Fruit fly (Drosophila melanogaster) whole organism, wandering third instar larva: ENCODE measurements around the gene CG32201.
A peak's percentile ranks its signal among the peaks of the same experiment; 100 is the strongest.

ENCODE experiments used
- CG32264 ChIP-seq: fragments of 200-800 bp; sonication (Bioruptor generic); optimal IDR thresholded peaks from 2 replicates; lab custom pipeline; 2016; ENCODE audit warnings: missing biosample characterization, missing genetic modification characterization
- CG9705 ChIP-seq: fragments of 200-800 bp; sonication (Bioruptor generic); optimal IDR thresholded peaks from 2 replicates; lab custom pipeline; 2018; ENCODE audit warnings: missing biosample characterization, mild to moderate bottlenecking, missing genetic modification characterization
- Dfd ChIP-seq: fragments of >200 bp; optimal IDR thresholded peaks from 2 replicates; lab custom pipeline; 2017; ENCODE audit warnings: missing biosample characterization, missing genetic modification characterization
- Dif ChIP-seq: fragments of 200-275, 200-300 bp; sonication (Bioruptor generic); optimal IDR thresholded peaks from 2 replicates; lab custom pipeline; 2018; ENCODE audit warnings: missing biosample characterization, missing genetic modification characterization; ENCODE audit not compliant: partially characterized antibody
- GATAd ChIP-seq: sonication (Bioruptor generic); optimal IDR thresholded peaks from 2 replicates; lab custom pipeline; 2016; ENCODE audit warnings: missing biosample characterization, missing genetic modification characterization
- HLH106 ChIP-seq: fragments of 200-800 bp; optimal IDR thresholded peaks from 3 replicates; lab custom pipeline; 2019; ENCODE audit warnings: missing biosample characterization, mild to moderate bottlenecking, missing genetic modification characterization, moderate library complexity
- Hnf4 ChIP-seq: fragments of 200-800 bp; sonication (Bioruptor generic); optimal IDR thresholded peaks from 2 replicates; lab custom pipeline; 2016; ENCODE audit warnings: missing biosample characterization, mild to moderate bottlenecking, missing genetic modification characterization
- Hr78 ChIP-seq: fragments of >200 bp; optimal IDR thresholded peaks from 2 replicates; lab custom pipeline; 2017; ENCODE audit warnings: missing biosample characterization, missing genetic modification characterization
- Hr83 ChIP-seq: fragments of 200-300 bp; sonication (Bioruptor generic); optimal IDR thresholded peaks from 2 replicates; lab custom pipeline; 2016; ENCODE audit warnings: missing biosample characterization, mild to moderate bottlenecking, missing genetic modification characterization, moderate library complexity; ENCODE audit not compliant: poor library complexity, severe bottlenecking
- Jra ChIP-seq: sonication (Bioruptor generic); optimal IDR thresholded peaks from 2 replicates; lab custom pipeline; 2016; ENCODE audit warnings: missing biosample characterization, missing genetic modification characterization
- Mio ChIP-seq: sonication (Bioruptor generic); optimal IDR thresholded peaks from 2 replicates; lab custom pipeline; 2016; ENCODE audit warnings: missing biosample characterization, missing genetic modification characterization
- Myc ChIP-seq: fragments of >200 bp; optimal IDR thresholded peaks from 2 replicates; lab custom pipeline; 2017
- OdsH ChIP-seq: fragments of 200-800 bp; sonication (Bioruptor generic); optimal IDR thresholded peaks from 2 replicates; lab custom pipeline; 2016; ENCODE audit warnings: missing biosample characterization, mild to moderate bottlenecking, missing genetic modification characterization
- Rel ChIP-seq, 2 experiments: fragments of 200-800 bp; sonication (Bioruptor generic) in 1 of 2; optimal IDR thresholded peaks; 2 replicates in 1 of 2; 3 replicates in 1 of 2; lab custom pipeline; 2016 to 2019; ENCODE audit warnings: mild to moderate bottlenecking in 2 of 2, missing biosample characterization in 2 of 2, missing genetic modification characterization in 2 of 2, moderate library complexity in 1 of 2
- Sp1 ChIP-seq: fragments of 200-800 bp; sonication (Bioruptor generic); optimal IDR thresholded peaks from 3 replicates; lab custom pipeline; 2019; ENCODE audit warnings: missing biosample characterization, mild to moderate bottlenecking, missing genetic modification characterization, moderate library complexity
- br ChIP-seq: fragments of 200-800 bp; sonication (Bioruptor generic); optimal IDR thresholded peaks from 2 replicates; lab custom pipeline; 2016; ENCODE audit warnings: missing biosample characterization, missing genetic modification characterization
- dl ChIP-seq, 2 experiments: fragments of 175-275, 200-275 bp in 1 of 2; fragments of 200-275 bp in 1 of 2; sonication (Bioruptor generic); optimal IDR thresholded peaks; lab custom pipeline; 2018; ENCODE audit warnings: mild to moderate bottlenecking in 2 of 2, missing biosample characterization in 2 of 2, missing genetic modification characterization in 2 of 2, moderate library complexity in 2 of 2; ENCODE audit not compliant: partially characterized antibody in 2 of 2, insufficient read depth in 1 of 2
- dmrt93B ChIP-seq: fragments of 200-800 bp; sonication (Bioruptor generic); optimal IDR thresholded peaks from 2 replicates; lab custom pipeline; 2018; ENCODE audit warnings: missing biosample characterization, mild to moderate bottlenecking, missing genetic modification characterization
- foxo ChIP-seq, 2 experiments: fragments of 200-800 bp; sonication (Bioruptor generic); optimal IDR thresholded peaks; 2 replicates in 1 of 2; 3 replicates in 1 of 2; lab custom pipeline; 2016 to 2017; ENCODE audit warnings: missing biosample characterization in 2 of 2, missing genetic modification characterization in 2 of 2
- fru ChIP-seq: fragments of 200-800 bp; sonication (Bioruptor generic); optimal IDR thresholded peaks from 3 replicates; lab custom pipeline; 2016; ENCODE audit warnings: missing biosample characterization, mild to moderate bottlenecking, missing genetic modification characterization
- jim ChIP-seq: fragments of 175-275, 200-325 bp; sonication (Bioruptor generic); optimal IDR thresholded peaks from 2 replicates; lab custom pipeline; 2016; ENCODE audit warnings: missing biosample characterization, mild to moderate bottlenecking, missing genetic modification characterization
- lola ChIP-seq: fragments of >200 bp; optimal IDR thresholded peaks from 2 replicates; lab custom pipeline; 2017; ENCODE audit warnings: missing biosample characterization, missing genetic modification characterization
- rgr ChIP-seq: fragments of 200-800 bp; sonication (Bioruptor generic); optimal IDR thresholded peaks from 3 replicates; lab custom pipeline; 2016; ENCODE audit warnings: missing biosample characterization, mild to moderate bottlenecking, missing genetic modification characterization
- sage ChIP-seq: fragments of 200-800 bp; sonication (Bioruptor generic); optimal IDR thresholded peaks from 2 replicates; lab custom pipeline; 2016; ENCODE audit warnings: missing biosample characterization, mild to moderate bottlenecking, missing genetic modification characterization
- sv ChIP-seq: fragments of 200-800 bp; sonication (Bioruptor generic); optimal IDR thresholded peaks from 3 replicates; lab custom pipeline; 2016; ENCODE audit warnings: missing biosample characterization, missing genetic modification characterization
- tai ChIP-seq: sonication (Bioruptor generic); optimal IDR thresholded peaks from 2 replicates; lab custom pipeline; 2016; ENCODE audit warnings: missing biosample characterization, missing genetic modification characterization
- woc ChIP-seq: sonication (Bioruptor generic); optimal IDR thresholded peaks from 2 replicates; lab custom pipeline; 2016; ENCODE audit warnings: missing biosample characterization, mild to moderate bottlenecking, missing genetic modification characterization

The CG32201 gene

dm6 chr3L:18621735-18622421, 12.5 kb downstream of the CG32201 start, which contains the start of gene not:
TSS of gene not (minus strand) at chr3L:18622129.
- TF ChIP-seq fru (peak; percentile 3), CG9705 (GFP tag; lab: Kevin White, UChicago) (no peak), Hnf4 (GFP tag; lab: Kevin White, UChicago) (peak; percentile 10), OdsH (GFP tag; lab: Kevin White, UChicago) (no peak), dl (GFP tag; optimal IDR thresholded peaks at IDR 0.05; lab: Kevin White, UChicago; ENCODE audit: insufficient read depth in 1 of 2, partially characterized antibody in 2 of 2) (no peak)

dm6 chr3L:18622422-18622739, 13.0 kb downstream of the CG32201 start, which contains the start of gene bora:
TSS of gene bora (plus strand) at chr3L:18622692.
- TF ChIP-seq br (GFP tag; lab: Kevin White, UChicago) (no peak), GATAd (GFP tag; lab: Kevin White, UChicago) (no peak), lola (GFP tag; lab: Kevin White, UChicago) (no peak), Hr78 (GFP tag; lab: Kevin White, UChicago) (no peak), Hnf4 (GFP tag; lab: Kevin White, UChicago) (no peak), foxo (GFP tag; optimal IDR thresholded peaks at IDR 0.05; lab: Kevin White, UChicago) (peak in 1 of 2 experiments; percentile 25), Jra (GFP tag; lab: Kevin White, UChicago) (no peak), sv (GFP tag; lab: Kevin White, UChicago) (no peak), tai (GFP tag; lab: Kevin White, UChicago) (peak; percentile 40), fru (no peak), sage (GFP tag; lab: Kevin White, UChicago) (no peak), Mio (GFP tag; lab: Kevin White, UChicago) (no peak), dl (GFP tag; optimal IDR thresholded peaks at IDR 0.05; lab: Kevin White, UChicago; ENCODE audit: insufficient read depth in 1 of 2, partially characterized antibody in 2 of 2) (no peak), woc (GFP tag; lab: Kevin White, UChicago) (no peak)

- TF ChIP-seq tai (GFP tag; lab: Kevin White, UChicago): peak; percentile 16
- peak; percentile 25 for TF ChIP-seq Sp1 (GFP tag; lab: Kevin White, UChicago)
- peak; percentile 39 for TF ChIP-seq rgr
- peak; percentile 18 for TF ChIP-seq jim (GFP tag; lab: Kevin White, UChicago)
- peak; percentile 65 for TF ChIP-seq Hnf4 (GFP tag; lab: Kevin White, UChicago)
- TF ChIP-seq sage (GFP tag; lab: Kevin White, UChicago): no peak
- peak in 1 of 2 experiments; percentile 21 for TF ChIP-seq foxo (GFP tag; optimal IDR thresholded peaks at IDR 0.05; lab: Kevin White, UChicago)
- TF ChIP-seq Hr83 (GFP tag; lab: Kevin White, UChicago): peak; percentile 75
- TF ChIP-seq dmrt93B (GFP tag; lab: Kevin White, UChicago): no peak
- no peak for TF ChIP-seq Rel (GFP tag; optimal IDR thresholded peaks at IDR 0.05; lab: Kevin White, UChicago)
- TF ChIP-seq Rel (tag; optimal IDR thresholded peaks at IDR 0.05; lab: Kevin White, UChicago): peak; percentile 22
- peak in 1 of 2 experiments; percentile 27 for TF ChIP-seq dl (GFP tag; optimal IDR thresholded peaks at IDR 0.05; lab: Kevin White, UChicago; ENCODE audit: insufficient read depth in 1 of 2, partially characterized antibody in 2 of 2)
- no peak for TF ChIP-seq CG32264
These were observed 16.4 kb downstream of the CG32201 start, which contains the start of gene MYPT-75D for dm6 chr3L:18625786-18626185. TSS of gene MYPT-75D (plus strand) at chr3L:18625959.

- TF ChIP-seq Myc (lab: Kevin White, UChicago) (no peak), HLH106 (tag; lab: Kevin White, UChicago) (peak; percentile 6)
These were observed 17.1 kb downstream of the CG32201 start for dm6 chr3L:18626451-18627079.

dm6 chr3L:18627657-18628455, 18.4 kb downstream of the CG32201 start:
- TF ChIP-seq Myc (lab: Kevin White, UChicago) (no peak), dl (GFP tag; optimal IDR thresholded peaks at IDR 0.05; lab: Kevin White, UChicago; ENCODE audit: insufficient read depth in 1 of 2, partially characterized antibody in 2 of 2) (peak in 1 of 2 experiments; percentile 22), Hnf4 (GFP tag; lab: Kevin White, UChicago) (no peak), Dfd (GFP tag; lab: Kevin White, UChicago) (no peak), Dif (peak; percentile 44), sv (GFP tag; lab: Kevin White, UChicago) (no peak), sage (GFP tag; lab: Kevin White, UChicago) (no peak)
- TF ChIP-seq, all 38 proteins: peak for 2
